Worm (Caenorhabditis elegans) whole organism, L3 larva: ENCODE results near the gene F55B11.5.

ENCODE experiments used
- R02D3.7 ChIP-seq: fragments of 150-350 bp; optimal IDR thresholded peaks from 2 replicates; lab custom pipeline; 2014; ENCODE audit warnings: missing biosample characterization, missing genetic modification characterization
- ZK546.5 ChIP-seq: sonication (generic microtip); optimal IDR thresholded peaks from 2 replicates; lab custom pipeline; 2017; ENCODE audit warnings: missing biosample characterization, missing genetic modification characterization
- aly-2 ChIP-seq: fragments of 150-350 bp; optimal IDR thresholded peaks from 2 replicates; lab custom pipeline; 2014; ENCODE audit warnings: missing biosample characterization, missing genetic modification characterization
- ama-1 ChIP-seq: fragments of 150-350 bp; optimal IDR thresholded peaks from 2 replicates; lab custom pipeline; 2018
- ceh-16 ChIP-seq: sonication (generic microtip); optimal IDR thresholded peaks from 2 replicates; lab custom pipeline; 2017; ENCODE audit warnings: missing biosample characterization, missing genetic modification characterization
- ceh-28 ChIP-seq: fragments of 150-350 bp; optimal IDR thresholded peaks from 2 replicates; lab custom pipeline; 2014; ENCODE audit warnings: missing biosample characterization, missing genetic modification reagents, missing genetic modification characterization
- ceh-82 ChIP-seq: fragments of 150-350 bp; optimal IDR thresholded peaks from 2 replicates; lab custom pipeline; 2014; ENCODE audit warnings: missing biosample characterization, missing genetic modification characterization
- ceh-9 ChIP-seq: sonication (generic microtip); optimal IDR thresholded peaks from 2 replicates; lab custom pipeline; 2018; ENCODE audit warnings: missing biosample characterization, missing genetic modification characterization
- egl-27 ChIP-seq: sonication (generic microtip); optimal IDR thresholded peaks from 4 replicates; lab custom pipeline; 2017; ENCODE audit warnings: missing biosample characterization, missing genetic modification reagents, missing genetic modification characterization
- egl-5 ChIP-seq: fragments of 150-350 bp; optimal IDR thresholded peaks from 2 replicates; lab custom pipeline; 2017; ENCODE audit warnings: missing biosample characterization, missing genetic modification reagents, missing genetic modification characterization, inconsistent platforms
- elt-2 ChIP-seq: sonication (generic microtip); optimal IDR thresholded peaks from 2 replicates; lab custom pipeline; 2016; ENCODE audit warnings: missing genetic modification reagents, mild to moderate bottlenecking, missing genetic modification characterization, missing compliant biosample characterization
- fkh-10 ChIP-seq: sonication (generic microtip); optimal IDR thresholded peaks from 2 replicates; lab custom pipeline; 2017; ENCODE audit warnings: missing biosample characterization, missing genetic modification reagents, missing genetic modification characterization
- fos-1 ChIP-seq: fragments of 150-350 bp; optimal IDR thresholded peaks from 2 replicates; lab custom pipeline; 2014; ENCODE audit warnings: missing biosample characterization, missing genetic modification characterization
- hmg-11 ChIP-seq: sonication (generic microtip); optimal IDR thresholded peaks from 2 replicates; lab custom pipeline; 2016; ENCODE audit warnings: missing genetic modification characterization, missing compliant biosample characterization
- jun-1 ChIP-seq: fragments of 150-350 bp; optimal IDR thresholded peaks from 2 replicates; lab custom pipeline; 2014; ENCODE audit warnings: missing biosample characterization, missing genetic modification reagents, missing genetic modification characterization
- lin-15B ChIP-seq: fragments of 150-350 bp; optimal IDR thresholded peaks from 2 replicates; lab custom pipeline; 2014; ENCODE audit warnings: missing biosample characterization, missing genetic modification characterization
- lsy-12 ChIP-seq: sonication (generic microtip); optimal IDR thresholded peaks from 2 replicates; lab custom pipeline; 2016; ENCODE audit warnings: mild to moderate bottlenecking, missing genetic modification characterization, missing compliant biosample characterization
- mdl-1 ChIP-seq: fragments of 150-350 bp; optimal IDR thresholded peaks from 2 replicates; lab custom pipeline; 2014; ENCODE audit warnings: missing biosample characterization, missing genetic modification characterization
- mml-1 ChIP-seq: fragments of 150-350 bp; sonication (generic microtip); optimal IDR thresholded peaks from 3 replicates; lab custom pipeline; 2014; ENCODE audit warnings: missing biosample characterization, missing genetic modification characterization
- nhr-11 ChIP-seq: fragments of 150-350 bp; optimal IDR thresholded peaks from 2 replicates; lab custom pipeline; 2014; ENCODE audit warnings: missing biosample characterization, missing genetic modification characterization
- nhr-12 ChIP-seq: fragments of 150-350 bp; optimal IDR thresholded peaks from 2 replicates; lab custom pipeline; 2014; ENCODE audit warnings: missing biosample characterization, missing genetic modification characterization
- nhr-23 ChIP-seq: fragments of 150-350 bp; optimal IDR thresholded peaks from 2 replicates; lab custom pipeline; 2014; ENCODE audit warnings: missing biosample characterization, missing genetic modification reagents, missing genetic modification characterization
- nhr-237 ChIP-seq: fragments of 150-350 bp; optimal IDR thresholded peaks from 2 replicates; lab custom pipeline; 2014; ENCODE audit warnings: missing biosample characterization, missing genetic modification characterization
- nhr-25 ChIP-seq: sonication (generic microtip); optimal IDR thresholded peaks from 2 replicates; lab custom pipeline; 2017; ENCODE audit warnings: missing biosample characterization, missing genetic modification characterization
- nhr-28 ChIP-seq: fragments of 150-350 bp; optimal IDR thresholded peaks from 2 replicates; lab custom pipeline; 2014; ENCODE audit warnings: missing biosample characterization, missing genetic modification characterization
- nhr-43 ChIP-seq: sonication (generic microtip); optimal IDR thresholded peaks from 2 replicates; lab custom pipeline; 2016; ENCODE audit warnings: mild to moderate bottlenecking, missing genetic modification characterization, missing compliant biosample characterization; ENCODE audit not compliant: poor library complexity, severe bottlenecking
- nhr-67 ChIP-seq: fragments of 150-350 bp; optimal IDR thresholded peaks from 2 replicates; lab custom pipeline; 2014; ENCODE audit warnings: missing biosample characterization, missing genetic modification characterization
- pha-4 ChIP-seq: fragments of 150-350 bp; optimal IDR thresholded peaks from 2 replicates; lab custom pipeline; 2014; ENCODE audit warnings: missing biosample characterization, missing genetic modification reagents, missing genetic modification characterization
- pqm-1 ChIP-seq: fragments of 150-350 bp; optimal IDR thresholded peaks from 2 replicates; lab custom pipeline; 2017; ENCODE audit warnings: missing biosample characterization, missing genetic modification characterization, inconsistent platforms
- sea-2 ChIP-seq: fragments of 150-350 bp; sonication (generic microtip); optimal IDR thresholded peaks from 4 replicates; lab custom pipeline; 2014; ENCODE audit warnings: missing biosample characterization, missing genetic modification reagents, missing genetic modification characterization
- skn-1 ChIP-seq: fragments of 150-350 bp; optimal IDR thresholded peaks from 2 replicates; lab custom pipeline; 2014; ENCODE audit warnings: missing biosample characterization, missing genetic modification characterization
- unc-62 ChIP-seq: fragments of 150-350 bp; sonication (generic microtip); optimal IDR thresholded peaks from 4 replicates; lab custom pipeline; 2014; ENCODE audit warnings: missing biosample characterization, missing genetic modification reagents, missing genetic modification characterization

The F55B11.5 gene

ce11 chrIV:14393838-14394237 lies 33.7 kb upstream of the F55B11.5 start, which contains the start of gene clc-8:
clc-8 (plus strand) TSS chrIV:14394138.
- no peak for TF ChIP-seq ceh-28 (tag; lab: Kevin White, UChicago)
- no peak for TF ChIP-seq nhr-11 (tag; lab: Kevin White, UChicago)
- no peak for TF ChIP-seq ceh-9 (tag; lab: Kevin White, UChicago)
- TF ChIP-seq, all 47 proteins: peak for 0

- TF ChIP-seq jun-1 (tag; lab: Kevin White, UChicago) (no peak), egl-5 (tag; lab: Kevin White, UChicago) (no peak), nhr-43 (no peak), unc-62 (GFP tag; lab: Kevin White, UChicago) (no peak), nhr-12 (tag; lab: Kevin White, UChicago) (no peak), nhr-23 (no peak), nhr-28 (tag; lab: Kevin White, UChicago) (no peak), hmg-11 (tag; lab: Kevin White, UChicago) (no peak), nhr-25 (tag; lab: Kevin White, UChicago) (no peak), mdl-1 (no peak), nhr-237 (no peak), pha-4 (no peak)
- TF ChIP-seq, all 47 proteins: peak for 0
These were observed 32.7 kb upstream of the F55B11.5 start for ce11 chrIV:14394812-14395211.

- TF ChIP-seq lin-15B (tag; lab: Kevin White, UChicago) (no peak), egl-27 (tag; lab: Kevin White, UChicago) (no peak), nhr-237 (no peak)
These were observed 32.0 kb upstream of the F55B11.5 start for ce11 chrIV:14395531-14395930.

ce11 chrIV:14408569-14408968 lies 18.9 kb upstream of the F55B11.5 start:
- TF ChIP-seq nhr-23, result no peak
- no peak for TF ChIP-seq sea-2 (GFP tag; lab: Kevin White, UChicago)
- no peak for TF ChIP-seq ama-1 (lab: Kevin White, UChicago)
- TF ChIP-seq nhr-11 (tag; lab: Kevin White, UChicago), result no peak
- no peak for TF ChIP-seq ZK546.5 (tag; lab: Kevin White, UChicago)
- TF ChIP-seq nhr-237, result no peak

- TF ChIP-seq ceh-16 (tag; lab: Kevin White, UChicago) (no peak), nhr-23 (no peak), skn-1 (tag; lab: Kevin White, UChicago) (no peak), egl-5 (tag; lab: Kevin White, UChicago) (no peak), unc-62 (GFP tag; lab: Kevin White, UChicago) (no peak), ceh-82 (tag; lab: Kevin White, UChicago) (no peak), mml-1 (tag; lab: Kevin White, UChicago) (no peak), lsy-12 (no peak), aly-2 (tag; lab: Kevin White, UChicago) (no peak), nhr-67 (tag; lab: Kevin White, UChicago) (no peak), R02D3.7 (tag; lab: Kevin White, UChicago) (no peak), jun-1 (tag; lab: Kevin White, UChicago) (no peak), lin-15B (tag; lab: Kevin White, UChicago) (no peak), nhr-237 (no peak), fkh-10 (no peak), fos-1 (no peak), egl-27 (tag; lab: Kevin White, UChicago) (no peak), hmg-11 (tag; lab: Kevin White, UChicago) (no peak), nhr-28 (tag; lab: Kevin White, UChicago) (no peak)
These were observed 14.8 kb upstream of the F55B11.5 start, which contains the start of gene xdh-1 for ce11 chrIV:14412655-14413054. xdh-1 (minus strand) TSS chrIV:14412894.

- TF ChIP-seq elt-2 (peak; percentile 97), pha-4 (peak; percentile 64), mdl-1 (no peak), pqm-1 (tag; lab: Kevin White, UChicago) (peak; percentile 94), jun-1 (tag; lab: Kevin White, UChicago) (peak; percentile 46)
These were observed 14.1 kb upstream of the F55B11.5 start for ce11 chrIV:14413386-14413785.
